Worm (Caenorhabditis elegans): ENCODE measurements around the gene mstr-2.

The mstr-2 gene

ce11 chrIII:4494541-4495010 lies 25.7 kb downstream of the mstr-2 start (continued):
- no peak for TF ChIP-seq efl-3 (GFP tag; optimal IDR thresholded peaks at IDR 0.05)
- no peak for TF ChIP-seq F16B12.6 (tag; optimal IDR thresholded peaks at IDR 0.05)
- no peak for TF ChIP-seq jun-1 (tag; optimal IDR thresholded peaks at IDR 0.05)
- no peak for TF ChIP-seq C34B4.2 (tag; optimal IDR thresholded peaks at IDR 0.05)
- no peak for TF ChIP-seq unc-62 (GFP tag; optimal IDR thresholded peaks at IDR 0.05)
- peak; percentile 26 to 63 for TF ChIP-seq lsy-2 (tag; optimal IDR thresholded peaks at IDR 0.05)
- peak; percentile 12 for TF ChIP-seq pag-3 (tag; optimal IDR thresholded peaks at IDR 0.05; ENCODE audit: borderline replicate concordance, insufficient read depth)
- TF ChIP-seq pax-3 (tag; optimal IDR thresholded peaks at IDR 0.05), result peak; percentile 9
- no peak for TF ChIP-seq aly-2 (tag; optimal IDR thresholded peaks at IDR 0.05)
- no peak for TF ChIP-seq ztf-11 (tag; optimal IDR thresholded peaks at IDR 0.05)
- no peak for TF ChIP-seq ama-1 (optimal IDR thresholded peaks at IDR 0.05)
- TF ChIP-seq unc-98 (GFP tag; IDR thresholded peaks at IDR 0.05), result no peak
- TF ChIP-seq pqm-1 (tag; optimal IDR thresholded peaks at IDR 0.05), result no peak
- no peak for TF ChIP-seq alr-1 (tag; optimal IDR thresholded peaks at IDR 0.05; ENCODE audit: borderline replicate concordance)
- peak; percentile 75 for TF ChIP-seq nhr-71 (tag; optimal IDR thresholded peaks at IDR 0.05)
- TF ChIP-seq blmp-1 (tag; optimal IDR thresholded peaks at IDR 0.05), result peak; percentile 90
- no peak for TF ChIP-seq hlh-17 (GFP tag; optimal IDR thresholded peaks at IDR 0.05; ENCODE audit: borderline replicate concordance)
- TF ChIP-seq rnt-1 (tag; optimal IDR thresholded peaks at IDR 0.05), result no peak
- TF ChIP-seq ztf-4 (tag; optimal IDR thresholded peaks at IDR 0.05), result no peak
- TF ChIP-seq ces-1 (GFP tag; optimal IDR thresholded peaks at IDR 0.05), result no peak
- no peak for TF ChIP-seq hlh-4 (tag; optimal IDR thresholded peaks at IDR 0.05)
- no peak for TF ChIP-seq nhr-12 (tag; optimal IDR thresholded peaks at IDR 0.05)
- TF ChIP-seq fkh-10 (GFP tag; optimal IDR thresholded peaks at IDR 0.05), result no peak
- TF ChIP-seq ceh-63 (GFP tag; optimal IDR thresholded peaks at IDR 0.05), result no peak
- TF ChIP-seq nhr-237 (tag; optimal IDR thresholded peaks at IDR 0.05), result no peak
- TF ChIP-seq nhr-20 (tag; optimal IDR thresholded peaks at IDR 0.05), result peak; percentile 76
- TF ChIP-seq ceh-8 (GFP tag; optimal IDR thresholded peaks at IDR 0.05), result no peak
- TF ChIP-seq irx-1 (tag; optimal IDR thresholded peaks at IDR 0.05), result no peak
- TF ChIP-seq snu-23 (GFP tag; optimal IDR thresholded peaks at IDR 0.05), result peak; percentile 75
- peak; percentile 37 for TF ChIP-seq nhr-47 (tag; optimal IDR thresholded peaks at IDR 0.05)
- no peak for TF ChIP-seq egl-27 (tag; optimal IDR thresholded peaks at IDR 0.05)
- no peak for TF ChIP-seq grh-1 (GFP tag; IDR thresholded peaks at IDR 0.05)
- no peak for TF ChIP-seq ceh-88 (GFP tag; IDR thresholded peaks at IDR 0.05)
- TF ChIP-seq tbx-2 (tag; optimal IDR thresholded peaks at IDR 0.05), result peak; percentile 54
- peak; percentile 4 for TF ChIP-seq xbp-1 (tag; optimal IDR thresholded peaks at IDR 0.05)
- TF ChIP-seq nhr-85 (tag), result peak; percentile 96
- peak in 1 of 2 experiments; percentile 12 for TF ChIP-seq efl-1 (optimal IDR thresholded peaks at IDR 0.05)
- TF ChIP-seq efl-1 (GFP tag; optimal IDR thresholded peaks at IDR 0.05 in 1 of 2), result peak in 1 of 2 experiments; percentile 22
- TF ChIP-seq zag-1 (tag; optimal IDR thresholded peaks at IDR 0.05), result no peak
- TF ChIP-seq elt-3 (tag; optimal IDR thresholded peaks at IDR 0.05), result peak in 4 of 6 experiments; percentile 50 to 99 (median 70)
- TF ChIP-seq skn-1 (tag; optimal IDR thresholded peaks at IDR 0.05), result peak; percentile 45
- no peak for TF ChIP-seq lin-39 (tag; optimal IDR thresholded peaks at IDR 0.05)
- TF ChIP-seq fkh-4 (tag; optimal IDR thresholded peaks at IDR 0.05; ENCODE audit: borderline replicate concordance), result no peak

ce11 chrIII:4495250-4495649 lies 26.3 kb downstream of the mstr-2 start:
- TF ChIP-seq lin-39 (tag; optimal IDR thresholded peaks at IDR 0.05), result no peak
- TF ChIP-seq blmp-1 (tag; optimal IDR thresholded peaks at IDR 0.05), result peak; percentile 36
- no peak for TF ChIP-seq fos-1 (tag; optimal IDR thresholded peaks at IDR 0.05)

Measured in whole organism, L1 larva.